Fruit fly (Drosophila melanogaster) whole organism, embryonic: ENCODE results near the gene Gk2.

Source experiments
- ATbp ChIP-seq: fragments of 200-800 bp; sonication (Bioruptor generic); optimal IDR thresholded peaks from 2 replicates; lab custom pipeline; 2017; ENCODE audit warnings: missing biosample characterization, mild to moderate bottlenecking, missing genetic modification characterization, missing genetic modification reagents
- Aef1 ChIP-seq: fragments of 200-800 bp; sonication (Bioruptor generic); IDR thresholded peaks from 3 replicates; pipeline ENCODE4 v1.3.6; 2022; ENCODE audit warnings: missing biosample characterization, missing genetic modification characterization
- Atf6 ChIP-seq: fragments of 200-800 bp; sonication (Bioruptor generic); IDR thresholded peaks from 2 replicates; pipeline ENCODE4 v1.3.6; 2022; ENCODE audit warnings: missing biosample characterization, missing genetic modification characterization
- B-H2 ChIP-seq: fragments of 200-800 bp; sonication (Bioruptor generic); optimal IDR thresholded peaks from 2 replicates; lab custom pipeline; 2018; ENCODE audit warnings: missing biosample characterization, mild to moderate bottlenecking, missing genetic modification characterization
- CG10147 ChIP-seq: fragments of 200-800 bp; sonication (Bioruptor generic); optimal IDR thresholded peaks from 2 replicates; lab custom pipeline; 2019; ENCODE audit warnings: missing biosample characterization, mild to moderate bottlenecking, missing genetic modification characterization, moderate library complexity
- CG11456 ChIP-seq: fragments of 200-800 bp; sonication (Bioruptor generic); IDR thresholded peaks from 3 replicates; pipeline ENCODE4 v1.3.6; 2022; ENCODE audit warnings: missing biosample characterization, missing genetic modification characterization
- CG11696 ChIP-seq: fragments of 200-800 bp; sonication (Bioruptor generic); IDR thresholded peaks from 2 replicates; pipeline ENCODE4 v1.3.6; 2022; ENCODE audit warnings: missing biosample characterization, missing genetic modification characterization
- CG11723 ChIP-seq: fragments of 200-800 bp; sonication (Bioruptor generic); optimal IDR thresholded peaks from 2 replicates; lab custom pipeline; 2017; ENCODE audit warnings: missing biosample characterization, mild to moderate bottlenecking, missing genetic modification characterization
- CG12299 ChIP-seq: fragments of 200-800 bp; sonication (Bioruptor generic); optimal IDR thresholded peaks from 2 replicates; lab custom pipeline; 2018; ENCODE audit warnings: missing biosample characterization, mild to moderate bottlenecking, missing genetic modification characterization
- CG12391 ChIP-seq: fragments of 200-800 bp; sonication (Bioruptor generic); optimal IDR thresholded peaks from 3 replicates; lab custom pipeline; 2018; ENCODE audit warnings: missing biosample characterization, mild to moderate bottlenecking, missing genetic modification characterization, moderate library complexity
- CG13287 ChIP-seq: fragments of 200-800 bp; sonication (Bioruptor generic); IDR thresholded peaks from 2 replicates; pipeline ENCODE4 v1.3.6; 2022; ENCODE audit warnings: missing biosample characterization, missing genetic modification characterization; ENCODE audit not compliant: partially characterized antibody
- CG13894 ChIP-seq: fragments of 200-800 bp; sonication (Bioruptor generic); optimal IDR thresholded peaks from 3 replicates; lab custom pipeline; 2018; ENCODE audit warnings: missing biosample characterization, mild to moderate bottlenecking, missing genetic modification characterization, moderate library complexity
- CG17361 ChIP-seq: fragments of 200-800 bp; sonication (Bioruptor generic); IDR thresholded peaks from 3 replicates; pipeline ENCODE4 v1.3.6; 2022; ENCODE audit warnings: missing biosample characterization, missing genetic modification characterization
- CG17912 ChIP-seq: fragments of 200-800 bp; sonication (Bioruptor generic); optimal IDR thresholded peaks from 2 replicates; lab custom pipeline; 2018; ENCODE audit warnings: missing biosample characterization, mild to moderate bottlenecking, missing genetic modification characterization
- CG32767 ChIP-seq: fragments of 200-800 bp; sonication (Bioruptor generic); IDR thresholded peaks from 2 replicates; pipeline ENCODE4 v1.3.6; 2022; ENCODE audit warnings: missing biosample characterization, missing genetic modification characterization
- CG3407 ChIP-seq: fragments of 200-800 bp; sonication (Bioruptor generic); optimal IDR thresholded peaks from 2 replicates; lab custom pipeline; 2018; ENCODE audit warnings: missing biosample characterization, mild to moderate bottlenecking, missing genetic modification characterization
- CG5180 ChIP-seq: fragments of 200-800 bp; sonication (Bioruptor generic); optimal IDR thresholded peaks from 3 replicates; lab custom pipeline; 2017; ENCODE audit warnings: missing biosample characterization, missing genetic modification characterization, mild to moderate bottlenecking, moderate library complexity, missing genetic modification reagents
- CG6689 ChIP-seq: fragments of 200-800 bp; sonication (Bioruptor generic); IDR thresholded peaks from 2 replicates; pipeline ENCODE4 v1.3.6; 2022; ENCODE audit warnings: missing biosample characterization, missing genetic modification characterization
- CG7745 ChIP-seq: fragments of 200-800 bp; sonication (Bioruptor generic); optimal IDR thresholded peaks from 2 replicates; lab custom pipeline; 2018; ENCODE audit warnings: missing biosample characterization, mild to moderate bottlenecking, missing genetic modification characterization, moderate library complexity
- CG7839 ChIP-seq: fragments of 200-800 bp; sonication (Bioruptor generic); optimal IDR thresholded peaks from 3 replicates; lab custom pipeline; 2018; ENCODE audit warnings: missing biosample characterization, mild to moderate bottlenecking, missing genetic modification characterization, moderate library complexity
- CG8281 ChIP-seq: fragments of 200-800 bp; sonication (Bioruptor generic); optimal IDR thresholded peaks from 2 replicates; lab custom pipeline; 2018; ENCODE audit warnings: missing biosample characterization, mild to moderate bottlenecking, missing genetic modification characterization, moderate library complexity
- CG9932 ChIP-seq: fragments of 200-800 bp; sonication (Bioruptor generic); IDR thresholded peaks from 2 replicates; pipeline ENCODE4 v1.3.6; 2022; ENCODE audit warnings: missing biosample characterization, missing genetic modification characterization
- CTCF ChIP-seq: fragments of 200-800 bp; sonication (Bioruptor generic); optimal IDR thresholded peaks from 2 replicates; lab custom pipeline; 2017; ENCODE audit warnings: missing biosample characterization, mild to moderate bottlenecking, missing genetic modification characterization, moderate library complexity
- HLH54F ChIP-seq: fragments of 200-800 bp; sonication (Bioruptor generic); optimal IDR thresholded peaks from 3 replicates; lab custom pipeline; 2016; ENCODE audit warnings: missing biosample characterization, missing genetic modification characterization
- Max ChIP-seq: fragments of 200-800 bp; sonication (Bioruptor generic); optimal IDR thresholded peaks from 2 replicates; lab custom pipeline; 2016; ENCODE audit warnings: missing biosample characterization, mild to moderate bottlenecking, missing genetic modification characterization
- Myb ChIP-seq: fragments of 200-800 bp; sonication (Bioruptor generic); optimal IDR thresholded peaks from 2 replicates; lab custom pipeline; 2016; ENCODE audit warnings: missing biosample characterization, missing genetic modification characterization
- NFAT ChIP-seq: fragments of 200-800 bp; sonication (Bioruptor generic); IDR thresholded peaks from 2 replicates; pipeline ENCODE4 v1.3.6; 2022; ENCODE audit warnings: missing biosample characterization, missing genetic modification characterization
- NfI ChIP-seq: fragments of 200-800 bp; sonication (Bioruptor generic); optimal IDR thresholded peaks from 3 replicates; lab custom pipeline; 2018; ENCODE audit warnings: missing biosample characterization, mild to moderate bottlenecking, missing genetic modification characterization, moderate library complexity
- Sox102F ChIP-seq: fragments of 200-800 bp; sonication (Bioruptor generic); optimal IDR thresholded peaks from 2 replicates; lab custom pipeline; 2018; ENCODE audit warnings: missing biosample characterization, mild to moderate bottlenecking, missing genetic modification characterization, moderate library complexity
- Spps ChIP-seq: fragments of 200-800 bp; sonication (Bioruptor generic); optimal IDR thresholded peaks from 2 replicates; lab custom pipeline; 2018; ENCODE audit warnings: missing biosample characterization, mild to moderate bottlenecking, missing genetic modification characterization
- Ssrp ChIP-seq: fragments of 200-800 bp; sonication (Bioruptor generic); optimal IDR thresholded peaks from 2 replicates; lab custom pipeline; 2018; ENCODE audit warnings: missing biosample characterization, mild to moderate bottlenecking, missing genetic modification characterization, moderate library complexity
- ase ChIP-seq: fragments of 200-800 bp; sonication (Bioruptor generic); IDR thresholded peaks from 3 replicates; pipeline ENCODE4 v1.3.6; 2022; ENCODE audit warnings: missing biosample characterization, missing genetic modification characterization
- bbx ChIP-seq: fragments of 200-800 bp; sonication (Bioruptor generic); IDR thresholded peaks from 2 replicates; pipeline ENCODE4 v1.3.6; 2022; ENCODE audit warnings: missing biosample characterization, missing genetic modification characterization; ENCODE audit not compliant: partially characterized antibody
- cato ChIP-seq: fragments of 200-800 bp; sonication (Bioruptor generic); optimal IDR thresholded peaks from 2 replicates; lab custom pipeline; 2016; ENCODE audit warnings: missing biosample characterization, missing genetic modification characterization, borderline replicate concordance
- chn ChIP-seq: fragments of 200-800 bp; sonication (Bioruptor generic); optimal IDR thresholded peaks from 2 replicates; lab custom pipeline; 2016; ENCODE audit warnings: missing biosample characterization, missing genetic modification characterization
- crc ChIP-seq: fragments of 200-800 bp; sonication (Bioruptor generic); optimal IDR thresholded peaks from 2 replicates; lab custom pipeline; 2016; ENCODE audit warnings: missing biosample characterization, missing genetic modification characterization
- disco-r ChIP-seq: fragments of 200-800 bp; sonication (Bioruptor generic); optimal IDR thresholded peaks from 2 replicates; lab custom pipeline; 2016; ENCODE audit warnings: missing biosample characterization, missing genetic modification characterization
- exex ChIP-seq: fragments of 200-800 bp; sonication (Bioruptor generic); optimal IDR thresholded peaks from 4 replicates; lab custom pipeline; 2018; ENCODE audit warnings: missing biosample characterization, mild to moderate bottlenecking, missing genetic modification characterization, moderate library complexity
- ftz-f1 ChIP-seq: fragments of 200-800 bp; sonication (Bioruptor generic); optimal IDR thresholded peaks from 2 replicates; lab custom pipeline; 2016; ENCODE audit warnings: missing biosample characterization, missing genetic modification characterization
- grn ChIP-seq: fragments of 200-800 bp; sonication (Bioruptor generic); optimal IDR thresholded peaks from 3 replicates; lab custom pipeline; 2017; ENCODE audit warnings: missing biosample characterization, missing genetic modification characterization
- gt ChIP-seq: fragments of 200-800 bp; sonication (Bioruptor generic); IDR thresholded peaks from 2 replicates; pipeline ENCODE4 v1.3.6; 2022; ENCODE audit warnings: missing biosample characterization, missing genetic modification characterization
- hb ChIP-seq: fragments of 200-800 bp; sonication (Bioruptor generic); IDR thresholded peaks from 3 replicates; pipeline ENCODE4 v1.3.6; 2022; ENCODE audit warnings: missing biosample characterization, missing genetic modification characterization; ENCODE audit not compliant: partially characterized antibody
- knrl ChIP-seq: fragments of 200-800 bp; sonication (Bioruptor generic); IDR thresholded peaks from 3 replicates; pipeline ENCODE4 v1.3.6; 2022; ENCODE audit warnings: missing biosample characterization, missing genetic modification characterization; ENCODE audit not compliant: partially characterized antibody
- lov ChIP-seq, 2 experiments: fragments of 200-800 bp in 1 of 2; fragments of >200 bp in 1 of 2; sonication (Bioruptor generic) in 1 of 2; IDR thresholded peaks in 1 of 2; optimal IDR thresholded peaks in 1 of 2; 2 replicates in 1 of 2; 3 replicates in 1 of 2; pipeline versions ENCODE4 v1.3.6 to Lab custom; 2017 to 2022; ENCODE audit warnings: missing biosample characterization in 1 of 2, missing genetic modification characterization in 1 of 2
- odd ChIP-seq: fragments of 200-800 bp; sonication (Bioruptor generic); optimal IDR thresholded peaks from 2 replicates; lab custom pipeline; 2017; ENCODE audit warnings: missing biosample characterization, mild to moderate bottlenecking, missing genetic modification characterization
- p53 ChIP-seq: fragments of 200-800 bp; sonication (Bioruptor generic); optimal IDR thresholded peaks from 2 replicates; lab custom pipeline; 2016; ENCODE audit warnings: missing biosample characterization, missing genetic modification characterization
- row ChIP-seq: fragments of 200-800 bp; sonication (Bioruptor generic); IDR thresholded peaks from 3 replicates; pipeline ENCODE4 v1.3.6; 2022; ENCODE audit warnings: missing biosample characterization, missing genetic modification characterization
- run ChIP-seq: fragments of 200-800 bp; sonication (Bioruptor generic); optimal IDR thresholded peaks from 3 replicates; lab custom pipeline; 2018; ENCODE audit warnings: missing biosample characterization, mild to moderate bottlenecking, missing genetic modification characterization
- stwl ChIP-seq: fragments of 200-800 bp; sonication (Bioruptor generic); optimal IDR thresholded peaks from 3 replicates; lab custom pipeline; 2018; ENCODE audit warnings: missing biosample characterization, mild to moderate bottlenecking, missing genetic modification characterization, moderate library complexity
- zen2 ChIP-seq: fragments of 200-800 bp; sonication (Bioruptor generic); IDR thresholded peaks from 3 replicates; pipeline ENCODE4 v1.3.6; 2022; ENCODE audit warnings: missing biosample characterization, missing genetic modification characterization; ENCODE audit not compliant: partially characterized antibody

Gene Gk2

dm6 chr3L:1702367-1702927 lies 35.8 kb upstream of the Gk2 start, which contains the start of gene CG13931 (continued):
- peak; percentile 42; the same call in 1 of the 3 replicates for TF ChIP-seq row (GFP tag; lab: Robert Waterston, UW)
- TF ChIP-seq B-H2 (GFP tag; lab: Kevin White, UChicago), result no peak
- TF ChIP-seq stwl (tag; lab: Kevin White, UChicago), result no peak
- TF ChIP-seq CG13894, result no peak
- TF ChIP-seq Aef1 (GFP tag; lab: Robert Waterston, UW), result peak; percentile 45; the same call in 1 of the 3 replicates
- no peak for TF ChIP-seq CG13287 (GFP tag; lab: Robert Waterston, UW)
- peak; percentile 49 for TF ChIP-seq CG6689 (GFP tag; lab: Robert Waterston, UW)
- peak; percentile 1 for TF ChIP-seq ATbp (GFP tag; lab: Kevin White, UChicago)
- TF ChIP-seq CG11456 (GFP tag; lab: Robert Waterston, UW), result no peak
- 0 out of 3 replicates have a peak, but pooled peaks have one; percentile 22 for TF ChIP-seq ase
- no peak for TF ChIP-seq CG9932 (GFP tag; lab: Robert Waterston, UW)
- TF ChIP-seq hb (GFP tag; lab: Robert Waterston, UW), result no peak
- peak; percentile 61 for TF ChIP-seq Sox102F
- TF ChIP-seq CG11696 (GFP tag; lab: Robert Waterston, UW), result no peak
- TF ChIP-seq zen2 (GFP tag; lab: Robert Waterston, UW), result no peak
- TF ChIP-seq disco-r (GFP tag; lab: Kevin White, UChicago), result no peak
- TF ChIP-seq Max (GFP tag; lab: Kevin White, UChicago), result no peak
- no peak for TF ChIP-seq crc (GFP tag; lab: Kevin White, UChicago)
- TF ChIP-seq NFAT, result no peak
- no peak for TF ChIP-seq Spps
- no peak for TF ChIP-seq CG12299 (tag; lab: Kevin White, UChicago)
- TF ChIP-seq CG8281 (tag; lab: Kevin White, UChicago), result no peak
- no peak for TF ChIP-seq odd
- no peak for TF ChIP-seq ftz-f1
- TF ChIP-seq CG17361 (GFP tag; lab: Robert Waterston, UW), result no peak
- no peak for TF ChIP-seq grn (GFP tag; lab: Kevin White, UChicago)
- TF ChIP-seq CG12391 (tag; lab: Kevin White, UChicago), result peak; percentile 30
- TF ChIP-seq bbx, result no peak
- TF ChIP-seq Atf6, result no peak
- no peak for TF ChIP-seq knrl (GFP tag; lab: Robert Waterston, UW)
- TF ChIP-seq HLH54F (GFP tag; lab: Kevin White, UChicago), result no peak
- no peak for TF ChIP-seq CG10147 (GFP tag; lab: Kevin White, UChicago)
- TF ChIP-seq chn, result no peak
- no peak for TF ChIP-seq NfI
- TF ChIP-seq CG7839, result peak; percentile 46
- TF ChIP-seq CG3407, result no peak
- no peak for TF ChIP-seq CG7745 (tag; lab: Kevin White, UChicago)
- TF ChIP-seq CTCF, result no peak
- no peak for TF ChIP-seq p53 (GFP tag; lab: Kevin White, UChicago)
- no peak for TF ChIP-seq lov (optimal IDR thresholded peaks at IDR 0.05; lab: Kevin White, UChicago)
- no peak for TF ChIP-seq lov (GFP tag; IDR thresholded peaks at IDR 0.05; lab: Robert Waterston, UW)
- no peak for TF ChIP-seq exex (tag; lab: Kevin White, UChicago)
- no peak for TF ChIP-seq Myb
- TF ChIP-seq Ssrp (tag; lab: Kevin White, UChicago), result peak; percentile 23
- no peak for TF ChIP-seq CG32767 (GFP tag; lab: Robert Waterston, UW)
- TF ChIP-seq CG11723 (GFP tag; lab: Kevin White, UChicago), result no peak
- no peak for TF ChIP-seq CG17912 (GFP tag; lab: Kevin White, UChicago)
- TF ChIP-seq CG5180 (GFP tag; lab: Kevin White, UChicago), result no peak
- no peak for TF ChIP-seq cato (GFP tag; lab: Kevin White, UChicago)
- no peak for TF ChIP-seq run
- no peak for TF ChIP-seq gt (GFP tag; lab: Robert Waterston, UW)
